Fruit fly (Drosophila melanogaster): ENCODE results near the gene Rel.

Rel gene

DNA sequence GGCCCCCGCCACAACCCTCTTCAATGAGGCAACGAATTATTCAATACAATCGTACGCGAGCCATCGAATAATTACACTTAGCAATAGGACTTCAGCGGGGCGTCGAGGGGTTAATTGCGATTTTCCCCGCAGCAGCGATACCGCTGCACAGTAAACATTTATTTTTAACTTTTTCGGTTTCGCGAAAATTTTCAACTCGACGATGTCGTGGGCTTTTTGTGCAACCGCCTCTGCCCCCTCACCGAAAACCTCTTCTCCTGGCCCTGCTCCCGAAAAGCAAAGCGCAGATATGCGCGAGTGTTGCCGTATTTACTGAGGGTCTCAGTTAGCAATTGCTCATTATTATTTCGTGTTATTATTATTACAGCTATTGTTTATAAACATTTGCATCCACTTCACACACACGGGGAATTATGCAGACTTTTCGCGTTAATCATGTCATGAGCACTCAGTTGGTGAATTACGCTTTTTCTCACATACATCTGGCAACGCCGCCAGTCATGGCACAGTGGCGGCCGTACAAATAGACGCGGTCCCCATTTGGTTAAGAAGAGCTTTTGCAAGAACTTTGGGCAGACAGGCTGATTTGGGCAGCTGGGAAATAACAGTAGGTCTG is 33.9 kb downstream of the Rel start (continued):
- TF ChIP-seq CG6791 (GFP tag; IDR thresholded peaks at IDR 0.05; ENCODE audit: partially characterized antibody) (no peak), CG13775 (GFP tag; optimal IDR thresholded peaks at IDR 0.05) (peak; percentile 39), chinmo (GFP tag; IDR thresholded peaks at IDR 0.05; ENCODE audit: partially characterized antibody) (peak; percentile 46; the same call in 1 of the 4 replicates), CG3838 (GFP tag; optimal IDR thresholded peaks at IDR 0.05) (no peak), CG3163 (GFP tag; optimal IDR thresholded peaks at IDR 0.05) (peak; percentile 56), CG10267 (tag; optimal IDR thresholded peaks at IDR 0.05) (peak; percentile 17), MTF-1 (GFP tag; optimal IDR thresholded peaks at IDR 0.05; ENCODE audit: borderline replicate concordance) (peak; percentile 1), ftz-f1 (GFP tag; optimal IDR thresholded peaks at IDR 0.05) (peak; percentile 71), NC2α (GFP tag; optimal IDR thresholded peaks at IDR 0.05) (no peak), CG2875 (GFP tag; optimal IDR thresholded peaks at IDR 0.05) (peak; percentile 12), CG3726 (GFP tag; IDR thresholded peaks at IDR 0.05) (no peak), Oli (tag; optimal IDR thresholded peaks at IDR 0.05) (no peak), CG8359 (GFP tag; optimal IDR thresholded peaks at IDR 0.05; ENCODE audit: borderline replicate concordance) (no peak), CG31388 (GFP tag; optimal IDR thresholded peaks at IDR 0.05) (no peak), Adf1 (GFP tag; IDR thresholded peaks at IDR 0.05) (peak; percentile 42; the same call in 1 of the 2 replicates), zfh2 (GFP tag; optimal IDR thresholded peaks at IDR 0.05) (peak; percentile 55), CG12219 (GFP tag; optimal IDR thresholded peaks at IDR 0.05) (no peak), CkIIα-i1 (GFP tag; IDR thresholded peaks at IDR 0.05) (no peak), Atf3 (GFP tag; optimal IDR thresholded peaks at IDR 0.05) (peak; percentile 27), C15 (GFP tag; IDR thresholded peaks at IDR 0.05) (no peak), inv (GFP tag; IDR thresholded peaks at IDR 0.05; ENCODE audit: partially characterized antibody) (no peak), odd (GFP tag; optimal IDR thresholded peaks at IDR 0.05) (no peak), tgo (GFP tag; IDR thresholded peaks at IDR 0.05) (peak; percentile 45; the same call in 2 of the 3 replicates), wor (GFP tag; IDR thresholded peaks at IDR 0.05) (no peak), CG14860 (GFP tag; IDR thresholded peaks at IDR 0.05; ENCODE audit: partially characterized antibody) (no peak), onecut (GFP tag; IDR thresholded peaks at IDR 0.05) (peak; percentile 39; the same call in 1 of the 2 replicates), org-1 (GFP tag; optimal IDR thresholded peaks at IDR 0.05) (no peak), Rfx (GFP tag; IDR thresholded peaks at IDR 0.05) (peak; percentile 56), Optix (GFP tag; IDR thresholded peaks at IDR 0.05) (no peak), CG10321 (GFP tag; IDR thresholded peaks at IDR 0.05) (no peak), tio (GFP tag; optimal IDR thresholded peaks at IDR 0.05) (no peak), zfh1 (GFP tag; IDR thresholded peaks at IDR 0.05) (peak; percentile 71), CG18476 (GFP tag; optimal IDR thresholded peaks at IDR 0.05) (peak; percentile 17), en (GFP tag; optimal IDR thresholded peaks at IDR 0.05) (peak; percentile 45), trem (tag; optimal IDR thresholded peaks at IDR 0.05) (peak; percentile 39), MBD-R2 (GFP tag; IDR thresholded peaks at IDR 0.05) (peak; percentile 57), CG8924 (tag; optimal IDR thresholded peaks at IDR 0.05) (peak; percentile 51), CG3407 (GFP tag; optimal IDR thresholded peaks at IDR 0.05) (no peak), CG13123 (GFP tag; optimal IDR thresholded peaks at IDR 0.05) (peak; percentile 49), CG13296 (GFP tag; optimal IDR thresholded peaks at IDR 0.05) (peak; percentile 33), Mrtf (GFP tag; IDR thresholded peaks at IDR 0.05) (0 out of 3 replicates have a peak, but pooled peaks have one; percentile 20), kah (GFP tag; optimal IDR thresholded peaks at IDR 0.05) (no peak), CG10979 (tag; optimal IDR thresholded peaks at IDR 0.05) (peak; percentile 19), ci (GFP tag; IDR thresholded peaks at IDR 0.05) (peak; percentile 72), CG17328 (GFP tag; IDR thresholded peaks at IDR 0.05) (peak; percentile 46; the same call in 1 of the 2 replicates), eyg (GFP tag; optimal IDR thresholded peaks at IDR 0.05) (no peak), Kr (GFP tag; optimal IDR thresholded peaks at IDR 0.05) (no peak), YL-1 (GFP tag; optimal IDR thresholded peaks at IDR 0.05) (peak; percentile 89), sens (GFP tag) (peak; percentile 93), mam (GFP tag; optimal IDR thresholded peaks at IDR 0.05) (peak; percentile 61)
